Fruit fly (Drosophila melanogaster) whole organism, adult: ENCODE measurements around the gene Iml1.
A peak's percentile ranks its signal among the peaks of the same experiment; 100 is the strongest.

Experiments
- CG11617 ChIP-seq: fragments of 200-800 bp; sonication (Bioruptor generic); optimal IDR thresholded peaks from 2 replicates; lab custom pipeline; 2017; ENCODE audit warnings: mild to moderate bottlenecking, missing biosample characterization, missing genetic modification reagents, missing genetic modification characterization
- CG12768 ChIP-seq: fragments of 200-800 bp; sonication (Bioruptor generic); optimal IDR thresholded peaks from 2 replicates; lab custom pipeline; 2017; ENCODE audit warnings: missing biosample characterization, missing genetic modification characterization, mild to moderate bottlenecking, moderate library complexity, missing genetic modification reagents
- CG14711 ChIP-seq: fragments of 200-800 bp; sonication (Bioruptor generic); optimal IDR thresholded peaks from 2 replicates; lab custom pipeline; 2018; ENCODE audit warnings: missing biosample characterization, mild to moderate bottlenecking, missing genetic modification characterization, moderate library complexity
- CG1620 ChIP-seq: fragments of 200-800 bp; sonication (Bioruptor generic); optimal IDR thresholded peaks from 2 replicates; lab custom pipeline; 2016; ENCODE audit warnings: missing biosample characterization, missing genetic modification characterization
- CG33017 ChIP-seq: fragments of 200-800 bp; sonication (Bioruptor generic); optimal IDR thresholded peaks from 2 replicates; lab custom pipeline; 2018; ENCODE audit warnings: missing biosample characterization, mild to moderate bottlenecking, missing genetic modification characterization, moderate library complexity
- CG5204 ChIP-seq: fragments of 200-800 bp; sonication (Bioruptor generic); optimal IDR thresholded peaks from 2 replicates; lab custom pipeline; 2016; ENCODE audit warnings: missing biosample characterization, missing genetic modification characterization
- CG7045 ChIP-seq: fragments of 200-800 bp; sonication (Bioruptor generic); optimal IDR thresholded peaks from 2 replicates; lab custom pipeline; 2017; ENCODE audit warnings: missing biosample characterization, mild to moderate bottlenecking, missing genetic modification characterization
- CG7101 ChIP-seq: fragments of 200-800 bp; sonication (Bioruptor generic); optimal IDR thresholded peaks from 2 replicates; lab custom pipeline; 2018; ENCODE audit warnings: missing biosample characterization, mild to moderate bottlenecking, missing genetic modification characterization, moderate library complexity
- Clk ChIP-seq: fragments of 200-800 bp; sonication (Bioruptor generic); optimal IDR thresholded peaks from 2 replicates; lab custom pipeline; 2017; ENCODE audit warnings: missing biosample characterization, missing genetic modification characterization
- Crg-1 ChIP-seq: fragments of 200-800 bp; sonication (Bioruptor generic); optimal IDR thresholded peaks from 2 replicates; lab custom pipeline; 2016; ENCODE audit warnings: missing biosample characterization, missing genetic modification characterization
- Hr96 ChIP-seq: fragments of 200-800 bp; sonication (Bioruptor generic); optimal IDR thresholded peaks from 2 replicates; lab custom pipeline; 2016; ENCODE audit warnings: missing biosample characterization, missing genetic modification characterization
- Mnt ChIP-seq: fragments of 200-800 bp; sonication (Bioruptor generic); optimal IDR thresholded peaks from 2 replicates; lab custom pipeline; 2016; ENCODE audit warnings: missing biosample characterization, mild to moderate bottlenecking, missing genetic modification characterization
- bab1 ChIP-seq: fragments of 200-800 bp; sonication (Bioruptor generic); optimal IDR thresholded peaks from 3 replicates; lab custom pipeline; 2019; ENCODE audit warnings: missing biosample characterization, mild to moderate bottlenecking, missing genetic modification characterization, moderate library complexity
- cic ChIP-seq: fragments of 200-800 bp; sonication (Bioruptor generic); optimal IDR thresholded peaks from 2 replicates; lab custom pipeline; 2017; ENCODE audit warnings: missing biosample characterization, mild to moderate bottlenecking, missing genetic modification characterization, moderate library complexity
- cnc ChIP-seq, 2 experiments: fragments of >200 bp; optimal IDR thresholded peaks; 2 replicates each; lab custom pipeline; 2017
- kay ChIP-seq: fragments of 200-800 bp; sonication (Bioruptor generic); peaks from one replicate; lab custom pipeline; 2016; ENCODE audit warnings: missing biosample characterization, missing genetic modification characterization, borderline replicate concordance
- ovo ChIP-seq: fragments of 200-800 bp; sonication (Bioruptor generic); optimal IDR thresholded peaks from 2 replicates; lab custom pipeline; 2016; ENCODE audit warnings: missing biosample characterization, missing genetic modification characterization
- pad ChIP-seq: fragments of 200-800 bp; sonication (Bioruptor generic); optimal IDR thresholded peaks from 3 replicates; lab custom pipeline; 2017; ENCODE audit warnings: missing biosample characterization, missing genetic modification characterization, mild to moderate bottlenecking, moderate library complexity, missing genetic modification reagents
- tj ChIP-seq: fragments of 200-800 bp; sonication (Bioruptor generic); optimal IDR thresholded peaks from 3 replicates; lab custom pipeline; 2017; ENCODE audit warnings: missing biosample characterization, mild to moderate bottlenecking, missing genetic modification characterization, moderate library complexity
- toe ChIP-seq: fragments of 200-800 bp; sonication (Bioruptor generic); optimal IDR thresholded peaks from 2 replicates; lab custom pipeline; 2016; ENCODE audit warnings: missing biosample characterization, missing genetic modification characterization

Iml1 gene

DNA sequence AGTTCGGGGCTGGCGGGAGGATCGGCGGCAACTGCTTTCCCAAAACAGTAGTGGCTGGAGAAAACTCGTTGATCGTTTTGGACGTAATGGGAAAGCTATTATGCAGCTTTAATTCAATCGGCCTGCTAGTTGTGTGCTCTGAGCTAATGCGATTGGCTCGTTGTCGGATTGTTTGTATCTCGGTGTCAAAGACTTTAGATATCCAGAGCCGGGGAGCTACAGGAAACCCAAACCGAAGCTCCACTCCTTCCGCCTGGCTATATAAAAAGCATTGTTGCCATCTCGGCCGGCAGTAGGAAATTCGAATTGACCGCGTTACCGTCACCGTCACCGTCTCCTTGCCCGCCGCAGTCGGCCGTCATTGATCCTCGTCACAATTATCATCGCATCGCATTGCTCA, 31.3 kb upstream of the Iml1 start, which contains the start of gene CG12003:
Gene CG12003 (plus strand): TSS at position 301 of the 400 bp plus-strand sequence.
- no peak for TF ChIP-seq tj (GFP tag; lab: Kevin White, UChicago)
- no peak for TF ChIP-seq Clk (GFP tag; lab: Kevin White, UChicago)
- TF ChIP-seq cnc (optimal IDR thresholded peaks at IDR 0.05; lab: Kevin White, UChicago), result no peak
- no peak for TF ChIP-seq Mnt (GFP tag; lab: Kevin White, UChicago)
- TF ChIP-seq CG14711 (tag; lab: Kevin White, UChicago), result no peak
- TF ChIP-seq Crg-1 (GFP tag; lab: Kevin White, UChicago), result no peak
- no peak for TF ChIP-seq CG1620 (GFP tag; lab: Kevin White, UChicago)
- TF ChIP-seq ovo (GFP tag; lab: Kevin White, UChicago), result no peak
- no peak for TF ChIP-seq kay (GFP tag; lab: Kevin White, UChicago)
- TF ChIP-seq CG7101 (tag; lab: Kevin White, UChicago), result no peak

DNA sequence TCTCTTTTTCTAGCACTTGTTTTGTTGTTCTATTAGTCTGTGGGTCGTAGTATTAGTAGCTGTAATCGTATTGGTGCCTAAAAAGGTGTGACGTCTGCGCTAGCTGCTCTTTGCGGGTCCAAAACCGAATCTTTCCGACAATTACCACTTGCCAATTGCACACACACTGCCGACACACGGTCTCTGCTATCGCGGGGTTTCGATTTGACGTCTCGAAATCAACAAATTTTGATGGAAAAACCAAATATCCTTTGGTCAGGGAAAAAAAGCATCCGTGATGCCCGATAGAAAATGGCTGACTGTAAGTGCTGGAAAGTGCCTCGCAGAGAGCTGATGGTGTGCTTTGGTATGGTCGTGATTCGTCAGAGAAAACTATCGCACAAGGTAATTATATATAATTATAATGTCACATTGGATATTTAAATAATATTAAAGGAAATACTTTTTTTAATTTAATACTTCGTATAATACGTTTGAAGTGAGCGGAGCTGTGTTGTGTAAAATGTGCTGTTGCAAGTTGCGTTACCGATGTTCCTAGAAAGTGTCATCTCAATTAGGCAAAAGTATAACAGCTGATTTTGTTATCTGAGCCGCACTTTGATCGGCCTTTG, 24.4 kb upstream of the Iml1 start, which contains the start of the genes Pex10 and CG12099:
Gene Pex10 (plus strand): TSS at position 51 of the 611 bp plus-strand sequence.
Gene CG12099 (minus strand): TSS at position 307 of the 611 bp plus-strand sequence.
- TF ChIP-seq cnc (optimal IDR thresholded peaks at IDR 0.05; lab: Kevin White, UChicago) (no peak), cic (GFP tag; lab: Kevin White, UChicago) (peak; percentile 66), CG7045 (GFP tag; lab: Kevin White, UChicago) (peak; percentile 89), Mnt (GFP tag; lab: Kevin White, UChicago) (peak; percentile 92), CG1620 (GFP tag; lab: Kevin White, UChicago) (peak; percentile 90), kay (GFP tag; lab: Kevin White, UChicago) (no peak), Hr96 (GFP tag; lab: Kevin White, UChicago) (peak; percentile 83), CG33017 (tag; lab: Kevin White, UChicago) (peak; percentile 86), CG7101 (tag; lab: Kevin White, UChicago) (peak; percentile 93), CG11617 (peak; percentile 95), tj (GFP tag; lab: Kevin White, UChicago) (peak; percentile 84), Clk (GFP tag; lab: Kevin White, UChicago) (peak; percentile 93), CG14711 (tag; lab: Kevin White, UChicago) (peak; percentile 83), CG5204 (no peak), pad (GFP tag; lab: Kevin White, UChicago) (peak; percentile 83), ovo (GFP tag; lab: Kevin White, UChicago) (peak; percentile 86), Crg-1 (GFP tag; lab: Kevin White, UChicago) (peak; percentile 93), bab1 (peak; percentile 91), toe (GFP tag; lab: Kevin White, UChicago) (peak; percentile 94), CG12768 (GFP tag; lab: Kevin White, UChicago) (peak; percentile 95)

DNA sequence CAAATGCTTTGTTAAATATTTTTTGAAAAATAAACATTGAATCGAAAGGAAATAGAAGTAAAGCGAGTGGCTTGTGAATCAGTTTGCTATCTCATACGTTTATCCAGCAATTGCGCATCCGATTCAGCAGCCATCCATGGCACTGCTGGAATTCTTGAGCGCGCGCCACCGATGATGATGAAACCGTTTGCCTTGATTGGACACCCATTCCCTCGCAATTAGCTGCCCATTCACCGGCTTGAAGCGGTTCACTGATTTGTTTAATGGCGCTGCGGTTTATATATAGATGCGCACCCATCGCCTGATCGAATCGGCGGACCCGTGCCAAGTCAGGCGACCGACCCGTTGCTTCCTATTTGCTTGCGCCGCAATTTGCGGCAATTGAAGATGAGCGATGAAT, 19.4 kb upstream of the Iml1 start, which contains the start of gene Pcyt2:
Gene Pcyt2 (plus strand): TSS at position 301 of the 400 bp plus-strand sequence.
- no peak for TF ChIP-seq CG14711 (tag; lab: Kevin White, UChicago)
- no peak for TF ChIP-seq CG12768 (GFP tag; lab: Kevin White, UChicago)
- TF ChIP-seq kay (GFP tag; lab: Kevin White, UChicago), result no peak
- TF ChIP-seq CG33017 (tag; lab: Kevin White, UChicago), result no peak
- TF ChIP-seq Mnt (GFP tag; lab: Kevin White, UChicago), result no peak
- no peak for TF ChIP-seq toe (GFP tag; lab: Kevin White, UChicago)
- no peak for TF ChIP-seq CG7045 (GFP tag; lab: Kevin White, UChicago)
- TF ChIP-seq ovo (GFP tag; lab: Kevin White, UChicago), result no peak
- TF ChIP-seq Hr96 (GFP tag; lab: Kevin White, UChicago), result no peak
- TF ChIP-seq pad (GFP tag; lab: Kevin White, UChicago), result no peak
- no peak for TF ChIP-seq CG1620 (GFP tag; lab: Kevin White, UChicago)
- TF ChIP-seq Crg-1 (GFP tag; lab: Kevin White, UChicago), result no peak
- no peak for TF ChIP-seq CG11617
- no peak for TF ChIP-seq cnc (optimal IDR thresholded peaks at IDR 0.05; lab: Kevin White, UChicago)
- no peak for TF ChIP-seq CG7101 (tag; lab: Kevin White, UChicago)
- TF ChIP-seq bab1, result no peak
- TF ChIP-seq tj (GFP tag; lab: Kevin White, UChicago), result no peak
- TF ChIP-seq cic (GFP tag; lab: Kevin White, UChicago), result no peak
- no peak for TF ChIP-seq CG5204
- no peak for TF ChIP-seq Clk (GFP tag; lab: Kevin White, UChicago)

DNA sequence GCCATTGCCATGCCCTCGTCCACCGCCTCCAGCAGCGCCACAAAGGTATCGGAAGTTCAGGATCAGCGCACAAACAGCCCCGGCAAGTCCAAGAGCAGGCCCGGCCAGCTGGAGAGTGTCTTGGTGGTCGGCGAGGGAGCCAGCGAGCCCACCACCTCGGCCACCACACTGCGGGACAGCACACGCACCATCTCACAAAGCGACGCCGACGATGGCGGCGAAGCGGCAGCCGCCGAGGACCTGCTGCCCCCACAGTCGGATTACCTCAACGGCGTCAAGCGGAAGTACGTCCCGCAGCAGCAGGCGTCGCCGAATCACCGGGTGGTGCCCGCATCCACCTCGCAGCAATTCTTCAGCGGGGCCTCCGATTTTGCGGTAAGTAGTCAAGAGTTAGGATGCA, 17.1 kb upstream of the Iml1 start:
- no peak for TF ChIP-seq tj (GFP tag; lab: Kevin White, UChicago)
- no peak for TF ChIP-seq Crg-1 (GFP tag; lab: Kevin White, UChicago)

DNA sequence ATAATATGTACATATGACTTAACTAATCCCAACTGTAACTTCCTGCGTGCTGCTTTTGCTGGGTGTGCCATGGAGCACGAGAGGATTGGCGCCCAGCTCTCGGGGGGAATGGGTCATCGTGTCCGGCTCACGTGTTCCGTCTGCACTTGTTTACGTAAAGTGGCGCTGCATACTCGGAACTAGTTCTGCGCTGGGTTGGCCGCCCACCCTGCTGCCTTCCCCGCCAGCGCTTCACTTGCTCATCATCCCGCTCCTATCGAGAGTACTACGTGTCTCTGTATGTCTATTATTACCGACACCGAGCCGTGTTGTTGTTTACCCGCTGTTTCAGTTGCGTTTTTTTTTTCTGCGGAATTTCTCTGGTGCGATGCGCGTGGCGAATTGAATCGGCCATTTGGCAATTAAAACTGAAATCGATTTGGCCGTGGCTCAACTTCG, 15.8 kb upstream of the Iml1 start:
- TF ChIP-seq Crg-1 (GFP tag; lab: Kevin White, UChicago), result no peak
- peak; percentile 19 for TF ChIP-seq CG12768 (GFP tag; lab: Kevin White, UChicago)
- no peak for TF ChIP-seq tj (GFP tag; lab: Kevin White, UChicago)
- TF ChIP-seq bab1, result no peak
- no peak for TF ChIP-seq kay (GFP tag; lab: Kevin White, UChicago)
- peak; percentile 91 for TF ChIP-seq Mnt (GFP tag; lab: Kevin White, UChicago)
- no peak for TF ChIP-seq CG1620 (GFP tag; lab: Kevin White, UChicago)
- no peak for TF ChIP-seq CG33017 (tag; lab: Kevin White, UChicago)
- TF ChIP-seq CG14711 (tag; lab: Kevin White, UChicago), result no peak
- TF ChIP-seq cic (GFP tag; lab: Kevin White, UChicago), result peak; percentile 61
- TF ChIP-seq toe (GFP tag; lab: Kevin White, UChicago), result no peak
- peak; percentile 28 for TF ChIP-seq CG11617
- TF ChIP-seq Clk (GFP tag; lab: Kevin White, UChicago), result no peak
